Fruit fly (Drosophila melanogaster) whole organism, embryonic: Measurements from ENCODE around the gene APP-BP1.

Experiments
- Bgb ChIP-seq: fragments of 200-800 bp; sonication (Bioruptor generic); IDR thresholded peaks from 2 replicates; pipeline ENCODE4 v1.3.6; 2022; ENCODE audit warnings: missing biosample characterization, missing genetic modification characterization; ENCODE audit not compliant: partially characterized antibody
- BtbVII ChIP-seq: fragments of 200-800 bp; sonication (Bioruptor generic); optimal IDR thresholded peaks from 3 replicates; lab custom pipeline; 2017; ENCODE audit warnings: missing biosample characterization, mild to moderate bottlenecking, missing genetic modification characterization
- CG11695 ChIP-seq: fragments of 200-800 bp; sonication (Bioruptor generic); IDR thresholded peaks from 3 replicates; pipeline ENCODE4 v1.3.6; 2022; ENCODE audit warnings: missing biosample characterization, missing genetic modification characterization
- CG13296 ChIP-seq: fragments of 200-800 bp; sonication (Bioruptor generic); optimal IDR thresholded peaks from 3 replicates; lab custom pipeline; 2018; ENCODE audit warnings: missing biosample characterization, mild to moderate bottlenecking, missing genetic modification characterization
- CG13424 ChIP-seq: fragments of 200-800 bp; sonication (Bioruptor generic); optimal IDR thresholded peaks from 2 replicates; lab custom pipeline; 2019; ENCODE audit warnings: missing biosample characterization, mild to moderate bottlenecking, missing genetic modification characterization, moderate library complexity
- CG15696 ChIP-seq: fragments of 200-800 bp; sonication (Bioruptor generic); optimal IDR thresholded peaks from 2 replicates; lab custom pipeline; 2019; ENCODE audit warnings: missing biosample characterization, mild to moderate bottlenecking, missing genetic modification characterization, moderate library complexity
- CG17361 ChIP-seq: fragments of 200-800 bp; sonication (Bioruptor generic); IDR thresholded peaks from 3 replicates; pipeline ENCODE4 v1.3.6; 2022; ENCODE audit warnings: missing biosample characterization, missing genetic modification characterization
- CG2120 ChIP-seq: fragments of 200-800 bp; sonication (Bioruptor generic); optimal IDR thresholded peaks from 3 replicates; lab custom pipeline; 2016; ENCODE audit warnings: missing biosample characterization, missing genetic modification characterization
- CG30403 ChIP-seq: fragments of 200-800 bp; sonication (Bioruptor generic); optimal IDR thresholded peaks from 3 replicates; lab custom pipeline; 2016; ENCODE audit warnings: missing biosample characterization, missing genetic modification characterization
- CG3163 ChIP-seq: fragments of 200-800 bp; sonication (Bioruptor generic); optimal IDR thresholded peaks from 3 replicates; lab custom pipeline; 2016; ENCODE audit warnings: missing biosample characterization, missing genetic modification characterization
- CG32532 ChIP-seq: fragments of 200-800 bp; sonication (Bioruptor generic); IDR thresholded peaks from 2 replicates; pipeline ENCODE4 v1.3.6; 2022; ENCODE audit warnings: missing biosample characterization, missing genetic modification characterization
- CG34224 ChIP-seq: fragments of 200-800 bp; sonication (Bioruptor generic); IDR thresholded peaks from 3 replicates; pipeline ENCODE4 v1.3.6; 2022; ENCODE audit warnings: missing biosample characterization, missing genetic modification characterization; ENCODE audit not compliant: partially characterized antibody
- CG34422 ChIP-seq: fragments of 200-800 bp; sonication (Bioruptor generic); IDR thresholded peaks from 3 replicates; pipeline ENCODE4 v1.3.6; 2022; ENCODE audit warnings: missing biosample characterization, missing genetic modification characterization
- CG3838 ChIP-seq: fragments of 200-800 bp; sonication (Bioruptor generic); optimal IDR thresholded peaks from 3 replicates; lab custom pipeline; 2016; ENCODE audit warnings: missing biosample characterization, missing genetic modification characterization
- CG6791 ChIP-seq: fragments of 200-800 bp; sonication (Bioruptor generic); IDR thresholded peaks from 3 replicates; pipeline ENCODE4 v1.3.6; 2022; ENCODE audit warnings: missing biosample characterization, missing genetic modification characterization; ENCODE audit not compliant: partially characterized antibody
- CG8359 ChIP-seq: fragments of 200-800 bp; sonication (Bioruptor generic); optimal IDR thresholded peaks from 2 replicates; lab custom pipeline; 2017; ENCODE audit warnings: missing biosample characterization, mild to moderate bottlenecking, missing genetic modification characterization, borderline replicate concordance
- CrebB ChIP-seq: fragments of 200-800 bp; sonication (Bioruptor generic); optimal IDR thresholded peaks from 3 replicates; lab custom pipeline; 2018; ENCODE audit warnings: missing biosample characterization, mild to moderate bottlenecking, missing genetic modification characterization
- Dbx ChIP-seq: fragments of 200-800 bp; sonication (Bioruptor generic); IDR thresholded peaks from 3 replicates; pipeline ENCODE4 v1.3.6; 2022; ENCODE audit warnings: missing biosample characterization, missing genetic modification characterization
- Doc2 ChIP-seq: fragments of 200-800 bp; sonication (Bioruptor generic); IDR thresholded peaks from 2 replicates; pipeline ENCODE4 v1.3.6; 2022; ENCODE audit warnings: missing biosample characterization, missing genetic modification characterization
- Dp ChIP-seq: fragments of 200-800 bp; sonication (Bioruptor generic); optimal IDR thresholded peaks from 2 replicates; lab custom pipeline; 2018; ENCODE audit warnings: missing biosample characterization, mild to moderate bottlenecking, missing genetic modification characterization, moderate library complexity
- H15 ChIP-seq: fragments of 200-800 bp; sonication (Bioruptor generic); IDR thresholded peaks from 3 replicates; pipeline ENCODE4 v1.3.6; 2022; ENCODE audit warnings: missing biosample characterization, missing genetic modification characterization
- Hmr ChIP-seq: fragments of 200-800 bp; sonication (Bioruptor generic); optimal IDR thresholded peaks from 3 replicates; lab custom pipeline; 2017; ENCODE audit warnings: mild to moderate bottlenecking, missing biosample characterization, missing genetic modification reagents, missing genetic modification characterization
- Hr39 ChIP-seq: fragments of >200 bp; optimal IDR thresholded peaks from 2 replicates; lab custom pipeline; 2017
- Mad ChIP-seq: fragments of 200-800 bp; sonication (Bioruptor generic); optimal IDR thresholded peaks from 2 replicates; lab custom pipeline; 2016; ENCODE audit warnings: missing biosample characterization, missing genetic modification characterization
- Mrtf ChIP-seq: fragments of 200-800 bp; sonication (Bioruptor generic); IDR thresholded peaks from 3 replicates; pipeline ENCODE4 v1.3.6; 2022; ENCODE audit warnings: missing biosample characterization, missing genetic modification characterization
- Neu2 ChIP-seq: fragments of 200-800 bp; sonication (Bioruptor generic); optimal IDR thresholded peaks from 3 replicates; lab custom pipeline; 2016; ENCODE audit warnings: missing biosample characterization, missing genetic modification characterization, borderline replicate concordance
- NfI ChIP-seq: fragments of 200-800 bp; sonication (Bioruptor generic); optimal IDR thresholded peaks from 3 replicates; lab custom pipeline; 2018; ENCODE audit warnings: missing biosample characterization, mild to moderate bottlenecking, missing genetic modification characterization, moderate library complexity
- Oaz ChIP-seq: fragments of 200-800 bp; sonication (Bioruptor generic); IDR thresholded peaks from 2 replicates; pipeline ENCODE4 v1.3.6; 2022; ENCODE audit warnings: missing biosample characterization, missing genetic modification characterization
- Ptx1 ChIP-seq: fragments of 200-800 bp; sonication (Bioruptor generic); IDR thresholded peaks from 2 replicates; pipeline ENCODE4 v1.3.6; 2022; ENCODE audit warnings: missing biosample characterization, missing genetic modification characterization
- Scr ChIP-seq: fragments of 200-800 bp; sonication (Bioruptor generic); IDR thresholded peaks from 2 replicates; pipeline ENCODE4 v1.3.6; 2022; ENCODE audit warnings: missing biosample characterization, missing genetic modification characterization; ENCODE audit not compliant: partially characterized antibody
- Sox100B ChIP-seq: fragments of 200-800 bp; sonication (Bioruptor generic); optimal IDR thresholded peaks from 3 replicates; lab custom pipeline; 2018; ENCODE audit warnings: missing biosample characterization, mild to moderate bottlenecking, missing genetic modification characterization
- Sry-δ ChIP-seq: fragments of 200-800 bp; sonication (Bioruptor generic); optimal IDR thresholded peaks from 2 replicates; lab custom pipeline; 2016; ENCODE audit warnings: missing biosample characterization, missing genetic modification characterization
- Vsx1 ChIP-seq: fragments of 200-800 bp; sonication (Bioruptor generic); optimal IDR thresholded peaks from 2 replicates; lab custom pipeline; 2017; ENCODE audit warnings: missing biosample characterization, mild to moderate bottlenecking, missing genetic modification characterization, missing genetic modification reagents
- Xbp1 ChIP-seq: fragments of 200-800 bp; sonication (Bioruptor generic); optimal IDR thresholded peaks from 3 replicates; lab custom pipeline; 2016; ENCODE audit warnings: missing biosample characterization, mild to moderate bottlenecking, missing genetic modification characterization
- bcd ChIP-seq: fragments of 200-800 bp; sonication (Bioruptor generic); optimal IDR thresholded peaks from 2 replicates; lab custom pipeline; 2017; ENCODE audit warnings: missing biosample characterization, mild to moderate bottlenecking, missing genetic modification characterization
- bigmax ChIP-seq: fragments of 200-800 bp; sonication (Bioruptor generic); optimal IDR thresholded peaks from 2 replicates; lab custom pipeline; 2018; ENCODE audit warnings: missing biosample characterization, mild to moderate bottlenecking, missing genetic modification characterization
- dati ChIP-seq: fragments of 200-800 bp; sonication (Bioruptor generic); IDR thresholded peaks from 2 replicates; pipeline ENCODE4 v1.3.6; 2022; ENCODE audit warnings: missing biosample characterization, missing genetic modification characterization
- dm ChIP-seq: fragments of 200-800 bp; sonication (Bioruptor generic); optimal IDR thresholded peaks from 3 replicates; lab custom pipeline; 2016; ENCODE audit warnings: missing biosample characterization, missing genetic modification characterization
- emc ChIP-seq: fragments of 200-800 bp; sonication (Bioruptor generic); optimal IDR thresholded peaks from 2 replicates; lab custom pipeline; 2016; ENCODE audit warnings: missing biosample characterization, missing genetic modification characterization
- fd64A ChIP-seq: fragments of 200-800 bp; sonication (Bioruptor generic); optimal IDR thresholded peaks from 3 replicates; lab custom pipeline; 2018; ENCODE audit warnings: missing biosample characterization, mild to moderate bottlenecking, missing genetic modification characterization
- h ChIP-seq: fragments of >200 bp; optimal IDR thresholded peaks from 2 replicates; lab custom pipeline; 2017
- nmo ChIP-seq: fragments of 200-800 bp; sonication (Bioruptor generic); optimal IDR thresholded peaks from 2 replicates; lab custom pipeline; 2018; ENCODE audit warnings: missing biosample characterization, mild to moderate bottlenecking, missing genetic modification characterization, moderate library complexity
- salm ChIP-seq: fragments of 200-800 bp; sonication (Bioruptor generic); optimal IDR thresholded peaks from 2 replicates; lab custom pipeline; 2018; ENCODE audit warnings: missing biosample characterization, mild to moderate bottlenecking, missing genetic modification characterization
- sd ChIP-seq: fragments of 200-800 bp; sonication (Bioruptor generic); optimal IDR thresholded peaks from 3 replicates; lab custom pipeline; 2018; ENCODE audit warnings: missing biosample characterization, mild to moderate bottlenecking, missing genetic modification characterization, moderate library complexity
- sisA ChIP-seq: fragments of 200-800 bp; sonication (Bioruptor generic); IDR thresholded peaks from 2 replicates; pipeline ENCODE4 v1.3.6; 2022; ENCODE audit warnings: missing biosample characterization, missing genetic modification characterization
- tx ChIP-seq: fragments of 200-800 bp; sonication (Bioruptor generic); optimal IDR thresholded peaks from 2 replicates; lab custom pipeline; 2016; ENCODE audit warnings: missing biosample characterization, missing genetic modification characterization
- vnd ChIP-seq: fragments of 200-800 bp; sonication (Bioruptor generic); IDR thresholded peaks from 3 replicates; pipeline ENCODE4 v1.3.6; 2022; ENCODE audit warnings: missing biosample characterization, missing genetic modification characterization; ENCODE audit not compliant: partially characterized antibody
- wdn ChIP-seq: fragments of 200-800 bp; sonication (Bioruptor generic); IDR thresholded peaks from 2 replicates; pipeline ENCODE4 v1.3.6; 2022; ENCODE audit warnings: missing biosample characterization, missing genetic modification characterization
- zen ChIP-seq: fragments of 200-800 bp; sonication (Bioruptor generic); optimal IDR thresholded peaks from 3 replicates; lab custom pipeline; 2018; ENCODE audit warnings: missing biosample characterization, mild to moderate bottlenecking, missing genetic modification characterization, moderate library complexity
- zen2 ChIP-seq: fragments of 200-800 bp; sonication (Bioruptor generic); IDR thresholded peaks from 3 replicates; pipeline ENCODE4 v1.3.6; 2022; ENCODE audit warnings: missing biosample characterization, missing genetic modification characterization; ENCODE audit not compliant: partially characterized antibody
- zf30C ChIP-seq: fragments of 200-800 bp; sonication (Bioruptor generic); optimal IDR thresholded peaks from 3 replicates; lab custom pipeline; 2018; ENCODE audit warnings: missing biosample characterization, mild to moderate bottlenecking, missing genetic modification characterization

The APP-BP1 gene

dm6 chr3L:11064689-11065088 is 33.5 kb upstream of the APP-BP1 start, which contains the start of the genes CG32075, CG45101 and SuUR (continued):
- TF ChIP-seq Bgb (no peak), Xbp1 (GFP tag; lab: Kevin White, UChicago) (peak; percentile 93), CG6791 (GFP tag; lab: Robert Waterston, UW) (no peak), Neu2 (GFP tag; lab: Kevin White, UChicago) (no peak), CG3838 (GFP tag; lab: Kevin White, UChicago) (peak; percentile 81), CG34224 (no peak), Mad (GFP tag; lab: Kevin White, UChicago) (peak; percentile 90), CG11695 (GFP tag; lab: Robert Waterston, UW) (peak; percentile 78), CG30403 (GFP tag; lab: Kevin White, UChicago) (peak; percentile 94), Hmr (GFP tag; lab: Kevin White, UChicago) (peak; percentile 82), CG2120 (GFP tag; lab: Kevin White, UChicago) (peak; percentile 96), dati (GFP tag; lab: Robert Waterston, UW) (peak; percentile 46; the same call in 1 of the 2 replicates), bcd (GFP tag; lab: Kevin White, UChicago) (peak; percentile 81), fd64A (GFP tag; lab: Kevin White, UChicago) (no peak), zen2 (GFP tag; lab: Robert Waterston, UW) (no peak), Sox100B (GFP tag; lab: Kevin White, UChicago) (peak; percentile 77), h (lab: Kevin White, UChicago) (no peak), CG3163 (GFP tag; lab: Kevin White, UChicago) (peak; percentile 71), CG32532 (GFP tag; lab: Robert Waterston, UW) (peak; percentile 89), Ptx1 (peak; percentile 94), CG13296 (GFP tag; lab: Kevin White, UChicago) (peak; percentile 79), sd (tag; lab: Kevin White, UChicago) (peak; percentile 87), zf30C (no peak), Hr39 (no peak), zen (tag; lab: Kevin White, UChicago) (peak; percentile 83), nmo (GFP tag; lab: Kevin White, UChicago) (peak; percentile 90), vnd (GFP tag; lab: Robert Waterston, UW) (no peak), CrebB (tag; lab: Kevin White, UChicago) (peak; percentile 58), CG15696 (peak; percentile 84), tx (GFP tag; lab: Kevin White, UChicago) (peak; percentile 91), CG8359 (GFP tag; lab: Kevin White, UChicago) (no peak), CG17361 (GFP tag; lab: Robert Waterston, UW) (peak; percentile 87), Sry-δ (GFP tag; lab: Kevin White, UChicago) (peak; percentile 63), wdn (GFP tag; lab: Robert Waterston, UW) (peak; percentile 62; the same call in 1 of the 2 replicates), NfI (GFP tag; lab: Kevin White, UChicago) (peak; percentile 91), salm (tag; lab: Kevin White, UChicago) (peak; percentile 24), Dbx (GFP tag; lab: Robert Waterston, UW) (peak; percentile 91), dm (GFP tag; lab: Kevin White, UChicago) (peak; percentile 84), Vsx1 (GFP tag; lab: Kevin White, UChicago) (peak; percentile 59), BtbVII (GFP tag; lab: Kevin White, UChicago) (peak; percentile 13), Scr (GFP tag; lab: Robert Waterston, UW) (no peak), Doc2 (0 out of 2 replicates have a peak, but pooled peaks have one; percentile 28), bigmax (no peak), CG13424 (tag; lab: Kevin White, UChicago) (peak; percentile 90), Oaz (peak; percentile 74), H15 (GFP tag; lab: Robert Waterston, UW) (peak; percentile 81), Dp (peak; percentile 63), CG34422 (GFP tag; lab: Robert Waterston, UW) (peak; percentile 90), sisA (GFP tag; lab: Robert Waterston, UW) (peak; percentile 92), Mrtf (GFP tag; lab: Robert Waterston, UW) (peak; percentile 70; the same call in 1 of the 3 replicates), emc (GFP tag; lab: Kevin White, UChicago) (peak; percentile 10)
